Fruit fly (Drosophila melanogaster): ENCODE measurements around the gene Uggt.

dm6 chr3L:18898086-18898470 is 25.5 kb downstream of the Uggt start, which contains the start of gene CG3902:
- TF ChIP-seq CG12605 (GFP tag; IDR thresholded peaks at IDR 0.05) (no peak), CG8159 (tag; optimal IDR thresholded peaks at IDR 0.05) (no peak), Pif1B (GFP tag; optimal IDR thresholded peaks at IDR 0.05) (no peak), CG13204 (GFP tag; optimal IDR thresholded peaks at IDR 0.05) (no peak), CG8301 (tag; optimal IDR thresholded peaks at IDR 0.05) (no peak)

All from whole organism, pupa.